Fruit fly (Drosophila melanogaster) whole organism, prepupa: ENCODE measurements around the gene CG8003.

Experiments
- CG11902 ChIP-seq: fragments of 200-800 bp; sonication (Bioruptor generic); optimal IDR thresholded peaks from 3 replicates; lab custom pipeline; 2016; ENCODE audit warnings: missing biosample characterization, missing genetic modification characterization
- Eip93F ChIP-seq: fragments of 200-800 bp; sonication (Bioruptor generic); optimal IDR thresholded peaks from 2 replicates; lab custom pipeline; 2016; ENCODE audit warnings: missing biosample characterization, mild to moderate bottlenecking, missing genetic modification characterization
- OdsH ChIP-seq: fragments of 200-800 bp; sonication (Bioruptor generic); optimal IDR thresholded peaks from 3 replicates; lab custom pipeline; 2016; ENCODE audit warnings: missing biosample characterization, missing genetic modification characterization
- svp ChIP-seq: fragments of 200-800 bp; sonication (Bioruptor generic); peaks from one replicate; lab custom pipeline; 2016; ENCODE audit warnings: missing biosample characterization, missing genetic modification characterization

DNA sequence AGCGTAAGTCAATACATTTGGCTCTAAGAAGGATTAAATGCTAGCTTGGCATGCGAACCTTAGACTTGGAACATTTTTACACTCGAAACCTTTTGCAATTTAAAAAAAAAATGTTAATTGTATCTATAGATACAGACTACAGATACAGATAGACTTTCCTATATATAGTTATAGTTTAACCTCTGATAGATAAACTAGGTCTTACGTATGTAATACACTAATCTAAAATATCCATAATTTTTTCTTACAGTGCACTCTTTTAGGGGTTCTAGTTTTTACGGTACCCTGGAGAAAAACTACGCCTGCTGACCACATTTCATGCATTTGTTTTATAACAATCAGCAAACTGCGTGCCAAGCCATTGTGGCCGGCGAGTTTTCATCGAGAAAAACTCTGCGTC lies 14.1 kb upstream of the CG8003 start:
- TF ChIP-seq OdsH (GFP tag; lab: Kevin White, UChicago) (no peak), Eip93F (no peak), CG11902 (no peak), svp (GFP tag; lab: Kevin White, UChicago) (no peak)
